Fruit fly (Drosophila melanogaster) whole organism, pupa: ENCODE measurements around the gene fru.

Source experiments
- CG10348 ChIP-seq: fragments of 200-800 bp; sonication (Bioruptor generic); IDR thresholded peaks from 2 replicates; pipeline ENCODE4 v1.3.6; 2022; ENCODE audit warnings: missing biosample characterization, missing genetic modification characterization
- CG12605 ChIP-seq: fragments of 200-800 bp; sonication (Bioruptor generic); IDR thresholded peaks from 2 replicates; pipeline ENCODE4 v1.3.6; 2022; ENCODE audit warnings: missing biosample characterization, missing genetic modification characterization
- CG15710 ChIP-seq: fragments of 200-800 bp; sonication (Bioruptor generic); optimal IDR thresholded peaks from 2 replicates; lab custom pipeline; 2018; ENCODE audit warnings: missing biosample characterization, mild to moderate bottlenecking, missing genetic modification characterization, moderate library complexity
- CG32121 ChIP-seq: fragments of 200-800 bp; sonication (Bioruptor generic); IDR thresholded peaks from 2 replicates; pipeline ENCODE4 v1.3.6; 2022; ENCODE audit warnings: missing biosample characterization, missing genetic modification characterization
- CG4496 ChIP-seq: fragments of 200-800 bp; sonication (Bioruptor generic); IDR thresholded peaks from 3 replicates; pipeline ENCODE4 v1.3.6; 2022; ENCODE audit warnings: missing biosample characterization, missing genetic modification characterization
- CG8159 ChIP-seq: fragments of 200-800 bp; sonication (Bioruptor generic); optimal IDR thresholded peaks from 3 replicates; lab custom pipeline; 2018; ENCODE audit warnings: missing biosample characterization, mild to moderate bottlenecking, missing genetic modification characterization, moderate library complexity
- CG8301 ChIP-seq: fragments of 200-800 bp; sonication (Bioruptor generic); optimal IDR thresholded peaks from 2 replicates; lab custom pipeline; 2018; ENCODE audit warnings: missing biosample characterization, mild to moderate bottlenecking, missing genetic modification characterization
- CG9948 ChIP-seq: fragments of 200-800 bp; sonication (Bioruptor generic); optimal IDR thresholded peaks from 2 replicates; lab custom pipeline; 2018; ENCODE audit warnings: missing biosample characterization, mild to moderate bottlenecking, missing genetic modification characterization, moderate library complexity
- EcR ChIP-seq: fragments of 200-800 bp; sonication (Bioruptor generic); optimal IDR thresholded peaks from 3 replicates; lab custom pipeline; 2019; ENCODE audit warnings: missing biosample characterization, missing genetic modification characterization, mild to moderate bottlenecking, moderate library complexity, missing genetic modification reagents
- Ets98B ChIP-seq: fragments of 200-800 bp; sonication (Bioruptor generic); IDR thresholded peaks from 2 replicates; pipeline ENCODE4 v1.3.6; 2022; ENCODE audit warnings: missing biosample characterization, missing genetic modification characterization
- Pif1A ChIP-seq: fragments of 200-800 bp; sonication (Bioruptor generic); optimal IDR thresholded peaks from 3 replicates; lab custom pipeline; 2016; ENCODE audit warnings: missing biosample characterization, missing genetic modification characterization
- fd96Ca ChIP-seq: fragments of 200-800 bp; sonication (Bioruptor generic); IDR thresholded peaks from 3 replicates; pipeline ENCODE4 v1.3.6; 2022; ENCODE audit warnings: missing biosample characterization, missing genetic modification characterization
- gl ChIP-seq: fragments of 200-800 bp; sonication (Bioruptor generic); optimal IDR thresholded peaks from 2 replicates; lab custom pipeline; 2018; ENCODE audit warnings: missing biosample characterization, mild to moderate bottlenecking, missing genetic modification characterization

DNA sequence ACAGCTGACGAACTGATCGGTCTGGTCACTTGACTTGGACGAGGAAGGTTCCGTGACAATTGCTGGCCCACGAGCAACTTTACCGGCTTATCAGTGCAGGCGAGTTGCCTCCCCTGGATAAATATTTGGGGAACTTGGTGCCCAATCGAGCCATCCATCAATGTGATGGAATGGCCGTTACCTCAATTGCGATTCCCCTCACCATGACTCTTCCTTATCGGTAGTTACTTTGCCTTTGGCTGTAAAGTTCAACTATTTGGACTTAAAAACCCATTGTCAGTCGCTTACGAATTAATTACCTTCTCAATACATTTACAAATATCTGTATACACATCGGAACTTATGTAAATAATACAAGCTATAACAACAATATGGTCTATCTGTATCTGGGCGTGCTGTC is 155.6 kb downstream of the fru start, which contains the start of gene Vha100-4:
- TF ChIP-seq fd96Ca (GFP tag; lab: Robert Waterston, UW) = no peak
- no peak for TF ChIP-seq CG8301 (tag; lab: Kevin White, UChicago)
- no peak for TF ChIP-seq CG32121 (GFP tag; lab: Robert Waterston, UW)
- no peak for TF ChIP-seq CG9948 (tag; lab: Kevin White, UChicago)
- no peak for TF ChIP-seq CG8159 (tag; lab: Kevin White, UChicago)
- no peak for TF ChIP-seq CG10348
- no peak for TF ChIP-seq Ets98B (GFP tag; lab: Robert Waterston, UW)
- TF ChIP-seq CG12605 (GFP tag; lab: Robert Waterston, UW) = no peak
- no peak for TF ChIP-seq gl (tag; lab: Kevin White, UChicago)
- TF ChIP-seq CG15710 (tag; lab: Kevin White, UChicago) = no peak
- no peak for TF ChIP-seq EcR
- no peak for TF ChIP-seq CG4496 (GFP tag; lab: Robert Waterston, UW)
- no peak for TF ChIP-seq Pif1A (GFP tag; lab: Kevin White, UChicago)
